Fruit fly (Drosophila melanogaster): ENCODE data around the gene CG9706.

dm6 chr3L:16752402-16753096 is 30.3 kb upstream of the CG9706 start:
- TF ChIP-seq Myc (optimal IDR thresholded peaks at IDR 0.05) (no peak), h (optimal IDR thresholded peaks at IDR 0.05) (no peak), Sin3A (optimal IDR thresholded peaks at IDR 0.05) (no peak), ttk (optimal IDR thresholded peaks at IDR 0.05) (no peak)

Data from Kc167 (cell line).